Fruit fly (Drosophila melanogaster): ENCODE measurements around the gene CG8028.

Gene CG8028

DNA sequence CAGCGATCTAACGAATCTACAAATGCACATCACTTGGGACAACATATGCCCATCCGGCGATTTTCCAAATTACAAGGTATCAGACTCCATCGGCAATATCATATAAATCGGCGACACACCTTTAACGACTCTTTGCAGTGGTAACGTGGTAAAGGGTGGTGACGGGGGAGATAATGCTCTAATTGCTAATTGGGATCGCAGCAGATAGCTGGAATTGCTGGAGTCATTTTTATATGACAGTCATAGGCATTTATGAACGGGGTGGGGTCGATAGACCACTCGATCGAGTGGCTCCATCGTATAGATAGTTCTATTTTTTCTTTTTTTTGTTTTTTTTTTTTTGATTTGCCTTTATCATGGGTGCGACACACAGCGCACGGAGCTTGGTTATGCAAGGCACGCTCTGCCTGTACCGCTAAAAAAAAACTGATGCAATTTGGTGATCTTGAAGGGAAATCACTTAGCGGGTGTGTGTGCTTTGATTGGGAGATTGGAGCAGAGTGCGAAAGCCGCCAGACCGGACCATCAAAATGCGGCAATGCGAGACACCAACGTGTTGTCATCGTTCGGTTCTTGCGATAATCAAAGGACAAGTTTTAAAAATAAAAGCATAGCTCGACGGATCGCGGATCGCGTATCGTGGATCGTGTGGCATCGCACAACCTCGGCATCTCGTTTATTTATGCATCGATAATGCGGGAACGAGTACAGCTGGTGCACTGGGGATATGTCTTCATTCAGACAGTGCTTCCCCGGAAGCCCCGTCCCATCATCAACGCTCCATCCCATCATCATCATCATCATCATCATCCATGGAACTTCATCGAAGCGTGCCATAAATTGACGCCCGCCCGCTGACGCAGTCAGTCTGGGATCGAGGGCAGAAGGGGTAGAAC is 34.4 kb upstream of the CG8028 start (continued):
- TF ChIP-seq CG30020 (tag; optimal IDR thresholded peaks at IDR 0.05), result no peak
- TF ChIP-seq Doc3 (GFP tag; IDR thresholded peaks at IDR 0.05; ENCODE audit: partially characterized antibody), result no peak
- TF ChIP-seq CG43689 (GFP tag; IDR thresholded peaks at IDR 0.05), result no peak
- TF ChIP-seq CG6254 (GFP tag; optimal IDR thresholded peaks at IDR 0.05), result no peak
- 0 out of 2 replicates have a peak, but pooled peaks have one; percentile 7 for TF ChIP-seq crol (GFP tag; IDR thresholded peaks at IDR 0.05)
- TF ChIP-seq Optix (GFP tag; IDR thresholded peaks at IDR 0.05), result no peak
- TF ChIP-seq PHDP (tag; optimal IDR thresholded peaks at IDR 0.05), result no peak
- TF ChIP-seq CG11398 (GFP tag; optimal IDR thresholded peaks at IDR 0.05), result no peak
- TF ChIP-seq CG18619 (GFP tag; optimal IDR thresholded peaks at IDR 0.05), result no peak

DNA sequence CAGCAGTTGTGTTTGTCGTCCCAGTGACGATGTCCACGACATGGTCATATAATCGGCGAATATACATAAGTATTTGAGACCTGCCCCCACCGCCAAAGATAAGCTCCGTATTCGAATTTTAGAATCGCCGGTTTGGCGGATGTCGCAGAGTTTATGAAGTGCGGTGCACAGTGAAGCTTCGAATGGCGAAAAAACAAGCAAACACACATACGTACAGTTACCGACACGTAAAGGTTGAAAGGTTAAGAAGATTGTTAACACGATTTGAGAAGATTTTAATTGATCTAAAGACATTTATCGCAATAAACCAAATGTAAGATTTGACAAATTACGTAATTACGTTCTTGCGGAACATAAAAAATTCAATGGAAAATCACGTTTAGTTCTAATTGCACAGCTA is 29.5 kb upstream of the CG8028 start:
- TF ChIP-seq Ets65A (GFP tag), result peak; percentile 59
- no peak for TF ChIP-seq nerfin-1 (tag; optimal IDR thresholded peaks at IDR 0.05)
- peak; percentile 14 for TF ChIP-seq CG18599 (GFP tag; optimal IDR thresholded peaks at IDR 0.05)
- TF ChIP-seq Med (GFP tag), result peak; percentile 23
- TF ChIP-seq CG8290 (GFP tag; optimal IDR thresholded peaks at IDR 0.05), result no peak
- peak in 1 of 2 experiments; percentile 8 for TF ChIP-seq CG8290 (tag; optimal IDR thresholded peaks at IDR 0.05)
- TF ChIP-seq grau (tag; optimal IDR thresholded peaks at IDR 0.05), result peak; percentile 63
- peak in 1 of 2 experiments; percentile 56 for TF ChIP-seq Pdp1 (GFP tag; optimal IDR thresholded peaks at IDR 0.05)
- TF ChIP-seq lab (GFP tag; optimal IDR thresholded peaks at IDR 0.05), result peak; percentile 30
- no peak for TF ChIP-seq CG30403 (GFP tag; optimal IDR thresholded peaks at IDR 0.05)
- TF ChIP-seq Usf (GFP tag; optimal IDR thresholded peaks at IDR 0.05), result no peak
- no peak for TF ChIP-seq D19A (tag; optimal IDR thresholded peaks at IDR 0.05)

DNA sequence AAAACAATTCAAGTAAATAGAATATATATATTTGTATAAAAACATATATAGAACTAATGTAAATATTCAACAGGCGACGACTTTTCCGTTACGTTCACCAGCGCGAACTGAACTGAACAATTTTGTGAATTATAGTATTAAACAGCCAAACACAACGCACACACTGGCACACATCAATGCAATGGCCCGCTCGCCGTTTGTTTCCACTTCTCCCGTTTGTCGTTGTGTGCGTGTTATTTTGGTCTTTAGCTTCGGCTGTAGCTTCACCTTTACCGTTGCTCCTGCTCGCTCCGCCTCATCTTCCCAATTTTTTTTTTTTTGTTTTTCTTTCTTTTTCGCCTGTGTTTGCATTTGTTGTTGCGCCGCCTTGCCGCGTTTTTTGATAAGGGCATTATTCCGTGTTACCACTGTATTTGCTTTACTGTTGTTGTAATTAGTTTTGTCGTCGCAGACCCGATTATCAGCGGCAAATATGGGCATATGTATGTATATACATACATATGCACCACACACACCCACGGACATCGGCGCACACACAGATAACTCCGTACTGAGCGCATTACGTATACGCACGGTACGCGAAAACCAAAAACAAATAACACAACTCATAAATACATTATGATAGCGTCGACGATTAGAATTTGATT is 27.8 kb upstream of the CG8028 start, which contains the start of gene CG8051:
CG8051 (minus strand) TSS at position 116 of the 647 bp plus-strand sequence.
- TF ChIP-seq Nf-YA (GFP tag; IDR thresholded peaks at IDR 0.05) (no peak), Pdp1 (GFP tag; optimal IDR thresholded peaks at IDR 0.05) (peak in 1 of 2 experiments; percentile 84), CG3163 (GFP tag; optimal IDR thresholded peaks at IDR 0.05) (peak; percentile 8), psq (GFP tag; optimal IDR thresholded peaks at IDR 0.05) (peak; percentile 33), zen (tag; optimal IDR thresholded peaks at IDR 0.05) (no peak), CG3995 (GFP tag; optimal IDR thresholded peaks at IDR 0.05) (peak; percentile 31), grn (GFP tag; optimal IDR thresholded peaks at IDR 0.05) (peak; percentile 53), twi (tag; optimal IDR thresholded peaks at IDR 0.05) (peak; percentile 23), CG2678 (tag; optimal IDR thresholded peaks at IDR 0.05) (peak; percentile 30), Rx (GFP tag; IDR thresholded peaks at IDR 0.05) (no peak), inv (GFP tag; IDR thresholded peaks at IDR 0.05; ENCODE audit: partially characterized antibody) (no peak), CG18011 (GFP tag; optimal IDR thresholded peaks at IDR 0.05) (no peak), CG32532 (GFP tag; IDR thresholded peaks at IDR 0.05) (peak; percentile 47), CG11560 (tag; IDR thresholded peaks at IDR 0.05) (no peak), CG2202 (tag; optimal IDR thresholded peaks at IDR 0.05) (no peak), Poxn (GFP tag; IDR thresholded peaks at IDR 0.05) (no peak), CG1024 (GFP tag; IDR thresholded peaks at IDR 0.05) (no peak), CG13624 (GFP tag; optimal IDR thresholded peaks at IDR 0.05) (no peak), vnd (GFP tag; IDR thresholded peaks at IDR 0.05; ENCODE audit: partially characterized antibody) (no peak), lola (GFP tag; optimal IDR thresholded peaks at IDR 0.05) (no peak), Ptx1 (GFP tag; IDR thresholded peaks at IDR 0.05) (0 out of 2 replicates have a peak, but pooled peaks have one; percentile 13), Atf-2 (GFP tag; optimal IDR thresholded peaks at IDR 0.05) (no peak), CG17385 (GFP tag; optimal IDR thresholded peaks at IDR 0.05) (peak; percentile 39), CG34422 (GFP tag; IDR thresholded peaks at IDR 0.05) (no peak), Xrp1 (GFP tag; IDR thresholded peaks at IDR 0.05) (peak; percentile 5; the same call in 1 of the 2 replicates), CG7357 (GFP tag; IDR thresholded peaks at IDR 0.05) (peak; percentile 88)
